Worm (Caenorhabditis elegans) whole organism, dauer: ENCODE data around the gene glrx-22.

ENCODE experiments used
- unc-62 ChIP-seq: sonication (generic microtip); optimal IDR thresholded peaks from 2 replicates; lab custom pipeline; 2017; ENCODE audit warnings: missing biosample characterization, missing genetic modification reagents, missing genetic modification characterization

glrx-22 gene

ce11 chrIV:8201133-8201532 lies at the start of gene glrx-22:
TSS of gene glrx-22 (minus strand) at chrIV:8201233.
- TF ChIP-seq unc-62 = no peak

DNA sequence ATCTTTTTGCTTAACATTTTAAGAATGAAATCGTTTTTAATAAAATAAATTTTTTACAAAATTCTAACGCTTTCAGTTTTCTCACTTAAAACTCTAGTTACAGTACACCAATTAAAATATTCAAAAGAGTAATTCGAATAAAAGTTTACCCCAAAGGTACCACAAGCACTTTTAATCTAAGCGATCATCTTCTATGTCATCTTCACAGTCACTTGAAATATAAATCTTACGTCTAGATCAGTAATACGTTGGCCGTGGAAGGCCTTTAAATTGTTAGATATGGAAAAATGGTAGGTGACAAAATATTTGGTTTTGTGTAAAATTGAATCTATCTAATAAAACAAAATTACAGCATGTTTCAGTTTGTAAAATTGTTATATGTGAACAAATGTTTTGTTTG lies 46.3 kb upstream of the glrx-22 start:
- no peak for TF ChIP-seq unc-62

- no peak for TF ChIP-seq unc-62
Measured at ce11 chrIV:8244112-8244511, 43.1 kb upstream of the glrx-22 start, which contains the start of gene T09A12.1. TSS of gene T09A12.1 (plus strand) at chrIV:8244412.

DNA sequence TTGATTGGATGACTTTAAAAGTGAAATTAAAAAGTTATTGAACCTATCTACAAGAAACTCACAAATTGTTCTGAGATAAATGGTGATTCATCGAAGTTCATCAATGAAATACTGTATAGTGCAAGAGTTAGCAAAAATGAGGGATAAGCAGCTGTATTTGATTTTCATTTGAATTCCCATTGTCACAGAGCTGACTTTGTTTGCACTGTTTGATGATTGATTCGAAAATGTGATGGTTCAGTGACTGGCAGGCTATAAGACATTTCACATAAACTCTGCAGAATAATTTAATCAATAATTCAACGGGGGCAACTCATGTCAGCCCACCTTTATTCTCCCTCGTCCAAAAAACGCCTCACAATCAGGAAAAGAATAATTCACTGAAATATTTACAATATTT lies 42.6 kb upstream of the glrx-22 start, which contains the start of gene T09A12.8:
T09A12.8 (minus strand) TSS at position 101 of the 400 bp plus-strand sequence.
- no peak for TF ChIP-seq unc-62

DNA sequence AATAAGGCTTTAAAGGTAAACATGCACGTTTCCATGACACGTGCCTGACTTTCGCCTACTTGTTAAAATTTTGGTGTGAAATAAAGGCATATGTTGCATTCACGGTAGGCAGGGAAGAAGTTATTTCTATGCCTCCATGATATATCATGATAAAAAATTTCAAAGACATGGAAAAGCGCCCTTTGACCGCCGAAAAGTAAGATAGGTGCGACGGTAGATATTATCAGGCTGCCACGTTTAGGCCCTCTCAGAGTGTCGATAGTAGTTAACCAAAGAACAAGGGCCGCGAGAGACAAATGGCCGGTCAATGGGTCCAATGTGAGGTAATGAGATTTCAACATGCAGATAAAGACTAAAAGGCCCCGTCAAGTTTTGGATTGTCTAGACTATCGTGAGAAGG lies 42.1 kb upstream of the glrx-22 start:
- no peak for TF ChIP-seq unc-62

ce11 chrIV:8241312-8241833 lies 40.3 kb upstream of the glrx-22 start:
- TF ChIP-seq unc-62 = no peak

- no peak for TF ChIP-seq unc-62
Measured at ce11 chrIV:8239584-8239983, 38.6 kb upstream of the glrx-22 start.

DNA sequence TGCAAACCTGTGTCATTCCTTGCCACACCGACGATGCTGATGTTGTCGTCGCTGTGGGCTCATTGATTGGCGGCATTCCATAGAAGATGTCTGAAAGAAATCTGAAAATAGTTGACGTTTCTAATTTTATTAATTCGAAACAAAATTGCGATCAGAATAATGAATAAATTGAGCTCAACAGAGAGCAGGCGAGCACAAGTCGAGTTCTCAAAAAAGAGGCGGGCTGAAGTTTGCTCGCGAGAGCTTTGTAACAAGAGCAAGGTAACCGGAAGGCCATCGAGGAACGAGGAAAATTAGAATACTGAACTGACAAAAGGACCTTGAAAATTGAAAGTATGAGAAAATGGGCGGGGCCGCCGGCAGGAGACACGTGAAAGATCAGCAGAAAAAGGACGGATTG lies 35.5 kb upstream of the glrx-22 start, which contains the start of gene nhr-66:
nhr-66 (minus strand) TSS at position 101 of the 400 bp plus-strand sequence.
- no peak for TF ChIP-seq unc-62

DNA sequence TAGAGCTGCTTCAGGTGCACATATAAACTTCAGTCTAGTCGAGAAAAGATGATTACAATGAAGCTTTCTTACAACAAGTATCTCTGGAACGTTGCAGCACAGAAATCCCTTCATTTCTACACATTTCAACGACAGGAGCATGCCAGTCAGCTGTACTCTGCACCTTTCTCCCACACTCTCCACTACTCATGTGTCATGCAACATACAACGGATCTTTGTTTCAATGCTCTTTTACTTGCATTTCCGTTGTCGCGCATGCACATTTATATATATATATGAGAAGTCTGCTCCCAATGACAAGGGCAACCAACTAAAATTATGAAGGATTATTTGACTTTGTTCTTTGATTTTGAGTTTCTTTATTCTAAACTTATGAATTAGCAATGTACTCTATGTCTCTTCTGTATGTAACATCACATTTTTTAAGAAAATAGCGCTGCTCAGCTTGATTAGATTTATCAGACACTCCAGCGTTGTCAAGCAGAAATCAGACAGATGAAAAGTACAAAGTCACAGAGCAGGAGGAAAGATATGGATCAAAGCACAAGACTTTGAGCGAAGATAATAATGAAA lies 34.2 kb upstream of the glrx-22 start:
- TF ChIP-seq unc-62 = no peak

DNA sequence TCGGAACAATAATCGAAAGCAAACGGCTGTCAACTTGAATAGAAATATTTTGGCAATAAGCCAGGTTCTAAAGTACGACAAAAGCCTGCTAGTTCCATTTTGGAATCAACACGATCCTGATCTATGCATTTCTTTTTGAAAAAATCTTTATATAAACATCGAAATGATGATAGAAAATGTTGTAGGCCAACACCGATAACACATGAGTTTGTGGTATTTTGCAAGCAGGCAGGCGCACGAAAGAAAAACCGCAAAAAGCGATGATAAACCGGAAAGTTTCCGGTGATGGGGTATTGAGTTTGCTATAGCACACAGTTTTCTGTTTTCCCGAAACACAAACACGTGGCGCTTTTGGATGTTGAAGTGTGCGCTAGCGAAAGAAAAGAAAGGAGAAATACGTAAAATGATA lies 33.1 kb upstream of the glrx-22 start:
- no peak for TF ChIP-seq unc-62

DNA sequence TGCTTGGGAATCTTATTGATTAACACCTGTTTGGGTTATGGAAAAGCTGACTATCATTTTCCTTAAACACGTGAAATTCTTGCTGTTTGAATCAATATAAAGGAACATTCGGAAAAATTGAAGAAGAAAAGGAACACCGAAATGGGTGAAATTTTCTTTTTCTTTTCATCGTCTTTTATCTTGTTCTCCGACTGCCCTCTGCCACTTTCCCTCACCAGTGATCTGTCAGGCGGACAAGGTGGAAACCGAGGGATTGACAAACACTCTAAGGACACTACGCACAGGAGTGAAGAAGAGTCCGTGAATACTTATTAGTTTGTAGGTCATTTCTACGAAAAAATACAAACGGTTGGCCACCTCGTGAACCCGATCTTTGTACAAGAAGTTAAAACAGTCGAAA lies 32.2 kb upstream of the glrx-22 start:
- no peak for TF ChIP-seq unc-62

- TF ChIP-seq unc-62 = no peak
Measured at ce11 chrIV:8232428-8232827, 31.4 kb upstream of the glrx-22 start.

DNA sequence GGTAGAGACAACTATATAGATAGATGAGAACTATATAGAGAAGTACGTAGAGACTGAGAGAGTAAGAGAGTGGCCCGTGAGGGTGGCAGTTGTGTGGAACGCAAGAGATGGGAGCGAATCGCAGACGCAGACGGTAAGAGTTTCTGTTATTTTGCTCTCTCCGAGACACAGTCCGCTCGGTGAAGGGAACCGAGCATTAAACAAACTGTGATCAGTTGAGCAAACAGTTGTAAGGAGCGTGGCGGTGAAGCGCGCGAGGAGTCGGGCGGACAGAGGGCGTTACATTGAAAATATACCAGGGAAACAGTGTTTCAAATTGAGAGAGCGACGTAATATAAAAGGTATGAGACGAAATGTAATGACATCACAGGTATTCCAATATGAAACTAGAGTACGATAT lies 28.5 kb upstream of the glrx-22 start:
- no peak for TF ChIP-seq unc-62

DNA sequence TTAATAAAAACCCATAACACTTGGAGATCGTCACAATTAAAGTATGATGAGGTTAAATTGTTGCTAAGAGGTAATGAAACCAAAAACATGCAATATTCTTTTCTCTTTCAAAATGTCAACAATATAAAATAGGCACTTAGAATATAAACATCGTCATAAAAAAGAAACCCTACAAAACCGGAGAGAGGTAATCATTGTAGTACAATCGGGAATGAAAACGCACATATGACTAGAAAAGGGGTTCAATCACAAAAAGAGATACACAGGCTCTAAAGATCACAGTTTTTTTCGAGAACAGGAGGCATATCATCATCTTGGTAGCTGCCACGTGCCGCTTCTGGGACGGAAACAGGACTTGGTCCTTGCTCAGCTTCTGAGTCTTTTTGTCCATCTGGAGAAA lies 25.4 kb upstream of the glrx-22 start:
- no peak for TF ChIP-seq unc-62

DNA sequence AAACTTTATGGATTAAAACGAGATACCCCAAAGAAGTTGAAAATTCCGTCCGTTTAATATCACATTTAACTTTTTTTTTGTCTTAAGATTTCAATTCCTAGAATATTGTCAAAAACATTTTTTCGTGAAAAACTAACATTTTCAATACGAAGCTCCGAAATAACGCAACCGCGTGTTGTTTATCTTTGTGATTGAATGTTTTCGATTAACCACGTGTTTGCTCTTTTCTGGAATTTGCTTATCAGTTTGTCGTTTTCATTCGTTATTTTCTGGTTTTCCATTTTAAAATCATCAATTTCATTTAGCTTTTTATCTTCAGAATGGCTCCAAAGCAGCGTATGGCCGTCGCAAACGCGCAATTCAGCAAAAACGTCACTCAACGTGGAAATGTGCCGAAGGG lies 24.3 kb upstream of the glrx-22 start, which contains the start of gene serp-1.2:
serp-1.2 (plus strand) TSS at position 318 of the 400 bp plus-strand sequence.
- no peak for TF ChIP-seq unc-62

DNA sequence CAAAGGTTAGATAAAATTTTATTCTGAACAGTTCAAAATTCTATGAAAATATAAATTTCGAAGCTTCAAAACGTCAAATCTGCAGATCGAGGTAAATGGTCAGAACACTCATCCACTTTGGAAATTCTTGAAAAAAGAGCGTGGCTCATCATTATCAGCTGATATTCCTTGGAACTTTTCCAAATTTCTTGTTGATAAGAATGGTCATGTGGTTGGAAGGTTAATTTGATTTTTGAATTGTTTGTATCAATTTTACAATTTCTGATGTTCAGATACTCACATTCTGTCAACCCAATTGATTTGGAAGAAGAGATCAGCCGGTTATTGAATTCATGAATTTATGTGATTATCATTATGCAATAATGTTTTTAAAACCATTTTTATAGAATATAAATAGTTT lies 22.0 kb upstream of the glrx-22 start:
- TF ChIP-seq unc-62 = no peak

ce11 chrIV:8221946-8222345 lies 20.9 kb upstream of the glrx-22 start, which contains the start of gene gpx-6:
TSS of gene gpx-6 (plus strand) at chrIV:8222202.
- TF ChIP-seq unc-62 = no peak

DNA sequence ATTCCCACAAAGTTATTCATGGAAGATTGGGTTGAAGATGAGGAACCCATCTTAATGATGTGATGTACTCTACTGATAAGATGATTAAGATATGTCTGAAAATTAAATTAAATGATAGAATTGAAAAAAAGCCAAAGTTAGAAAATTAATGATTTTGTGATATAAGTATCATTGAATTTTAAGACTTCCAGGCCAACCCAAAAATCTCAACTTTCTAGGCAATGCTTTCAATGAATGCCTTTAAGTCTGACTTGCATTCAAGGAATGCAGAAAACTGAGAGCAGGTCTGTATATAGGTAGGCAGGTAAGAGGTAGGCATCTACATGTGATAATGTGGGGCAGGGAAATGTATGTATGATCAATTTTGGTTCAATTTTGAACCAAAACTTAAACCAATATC lies 19.0 kb upstream of the glrx-22 start, which contains the start of gene ocr-2:
ocr-2 (minus strand) TSS at position 101 of the 400 bp plus-strand sequence.
- TF ChIP-seq unc-62 = no peak

DNA sequence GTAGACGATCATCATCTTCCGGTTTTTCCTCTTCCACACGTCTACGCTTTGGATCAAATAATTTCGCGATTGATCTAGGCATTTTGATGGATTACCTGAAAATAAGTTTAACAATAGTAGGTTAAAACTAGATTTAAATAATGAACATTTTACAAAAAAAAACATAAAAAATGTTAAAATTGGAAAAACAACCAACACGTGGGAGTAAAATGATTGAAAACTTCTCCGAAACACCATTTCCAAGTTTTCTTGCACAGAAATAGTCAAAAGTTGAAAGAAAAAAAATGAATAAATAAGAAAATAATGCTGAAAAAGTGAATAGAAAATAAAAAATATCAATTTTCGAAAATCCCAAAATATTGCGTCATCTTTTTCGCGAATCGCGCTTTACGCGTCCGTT lies 10.7 kb upstream of the glrx-22 start, which contains the start of gene C07G1.7:
C07G1.7 (minus strand) TSS at position 101 of the 400 bp plus-strand sequence.
- TF ChIP-seq unc-62 = no peak
